Fruit fly (Drosophila melanogaster) whole organism, embryonic: ENCODE measurements around the gene CG7766.

Experiments
- Ada2b ChIP-seq: fragments of 200-800 bp; sonication (Bioruptor generic); IDR thresholded peaks from 2 replicates; pipeline ENCODE4 v1.3.6; 2022; ENCODE audit warnings: missing biosample characterization, missing genetic modification characterization
- Atf-2 ChIP-seq: fragments of 200-800 bp; sonication (Bioruptor generic); optimal IDR thresholded peaks from 2 replicates; lab custom pipeline; 2016; ENCODE audit warnings: missing biosample characterization, missing genetic modification characterization
- CG11247 ChIP-seq: fragments of 200-800 bp; sonication (Bioruptor generic); IDR thresholded peaks from 2 replicates; pipeline ENCODE4 v1.3.6; 2022; ENCODE audit warnings: missing biosample characterization, missing genetic modification characterization
- CG11456 ChIP-seq: fragments of 200-800 bp; sonication (Bioruptor generic); IDR thresholded peaks from 3 replicates; pipeline ENCODE4 v1.3.6; 2022; ENCODE audit warnings: missing biosample characterization, missing genetic modification characterization
- CG15479 ChIP-seq: fragments of 200-800 bp; sonication (Bioruptor generic); optimal IDR thresholded peaks from 3 replicates; lab custom pipeline; 2019; ENCODE audit warnings: missing biosample characterization, mild to moderate bottlenecking, missing genetic modification characterization, moderate library complexity
- CG16813 ChIP-seq: fragments of 200-800 bp; sonication (Bioruptor generic); IDR thresholded peaks from 3 replicates; pipeline ENCODE4 v1.3.6; 2022; ENCODE audit warnings: missing biosample characterization, missing genetic modification characterization; ENCODE audit not compliant: partially characterized antibody
- CG17612 ChIP-seq: fragments of 200-800 bp; sonication (Bioruptor generic); IDR thresholded peaks from 2 replicates; pipeline ENCODE4 v1.3.6; 2022; ENCODE audit warnings: missing biosample characterization, missing genetic modification characterization
- CG18011 ChIP-seq: fragments of 200-800 bp; sonication (Bioruptor generic); optimal IDR thresholded peaks from 2 replicates; lab custom pipeline; 2017; ENCODE audit warnings: missing biosample characterization, missing genetic modification characterization, mild to moderate bottlenecking, moderate library complexity, missing genotype
- CG1832 ChIP-seq: fragments of 200-800 bp; sonication (Bioruptor generic); optimal IDR thresholded peaks from 2 replicates; lab custom pipeline; 2017; ENCODE audit warnings: missing biosample characterization, mild to moderate bottlenecking, missing genetic modification characterization, inconsistent platforms
- CG3726 ChIP-seq: fragments of 200-800 bp; sonication (Bioruptor generic); IDR thresholded peaks from 3 replicates; pipeline ENCODE4, ENCODE4 v1.3.6; 2022; ENCODE audit warnings: missing biosample characterization, missing genetic modification characterization
- CG42726 ChIP-seq: fragments of 200-800 bp; sonication (Bioruptor generic); IDR thresholded peaks from 2 replicates; pipeline ENCODE4 v1.3.6; 2022; ENCODE audit warnings: missing biosample characterization, missing genetic modification characterization; ENCODE audit not compliant: partially characterized antibody
- CG4282 ChIP-seq: fragments of 200-800 bp; sonication (Bioruptor generic); optimal IDR thresholded peaks from 2 replicates; lab custom pipeline; 2016; ENCODE audit warnings: missing biosample characterization, missing genetic modification characterization
- CG4707 ChIP-seq: fragments of 200-800 bp; sonication (Bioruptor generic); optimal IDR thresholded peaks from 2 replicates; lab custom pipeline; 2018; ENCODE audit warnings: missing biosample characterization, mild to moderate bottlenecking, missing genetic modification characterization, moderate library complexity
- CG9876 ChIP-seq: fragments of 200-800 bp; sonication (Bioruptor generic); optimal IDR thresholded peaks from 2 replicates; lab custom pipeline; 2016; ENCODE audit warnings: missing biosample characterization, missing genetic modification characterization
- D19A ChIP-seq: fragments of 200-800 bp; optimal IDR thresholded peaks from 3 replicates; lab custom pipeline; 2019; ENCODE audit warnings: missing biosample characterization, mild to moderate bottlenecking, missing genetic modification characterization, moderate library complexity
- Dad ChIP-seq: fragments of 200-800 bp; sonication (Bioruptor generic); optimal IDR thresholded peaks from 3 replicates; lab custom pipeline; 2016; ENCODE audit warnings: missing biosample characterization, missing genetic modification characterization
- Drgx ChIP-seq: fragments of 200-800 bp; sonication (Bioruptor generic); IDR thresholded peaks from 2 replicates; pipeline ENCODE4 v1.3.6; 2022; ENCODE audit warnings: missing biosample characterization, missing genetic modification characterization
- Ets97D ChIP-seq: fragments of 200-800 bp; sonication (Bioruptor generic); optimal IDR thresholded peaks from 3 replicates; lab custom pipeline; 2016; ENCODE audit warnings: missing biosample characterization, missing genetic modification characterization
- Hr39 ChIP-seq: fragments of >200 bp; optimal IDR thresholded peaks from 2 replicates; lab custom pipeline; 2017
- Lhr ChIP-seq: fragments of 200-800 bp; sonication (Bioruptor generic); optimal IDR thresholded peaks from 3 replicates; lab custom pipeline; 2017; ENCODE audit warnings: mild to moderate bottlenecking, missing biosample characterization, missing genetic modification reagents, missing genetic modification characterization
- Med ChIP-seq: fragments of 200-800 bp; sonication (Bioruptor generic); peaks from one replicate; lab custom pipeline; 2016; ENCODE audit warnings: missing biosample characterization, missing genetic modification characterization, mild to moderate bottlenecking, inconsistent platforms, moderate library complexity
- NK7.1 ChIP-seq: fragments of 200-800 bp; sonication (Bioruptor generic); optimal IDR thresholded peaks from 3 replicates; lab custom pipeline; 2016; ENCODE audit warnings: missing biosample characterization, missing genetic modification characterization
- Neu2 ChIP-seq: fragments of 200-800 bp; sonication (Bioruptor generic); optimal IDR thresholded peaks from 3 replicates; lab custom pipeline; 2016; ENCODE audit warnings: missing biosample characterization, missing genetic modification characterization, borderline replicate concordance
- Pdp1 ChIP-seq, 2 experiments: fragments of 200-800 bp; sonication (Bioruptor generic); optimal IDR thresholded peaks; 3 replicates each; lab custom pipeline; 2016; ENCODE audit warnings: missing biosample characterization in 2 of 2, missing genetic modification characterization in 2 of 2, mild to moderate bottlenecking in 1 of 2, moderate library complexity in 1 of 2
- abd-A ChIP-seq: fragments of 200-800 bp; sonication (Bioruptor generic); optimal IDR thresholded peaks from 3 replicates; lab custom pipeline; 2019; ENCODE audit warnings: missing biosample characterization, mild to moderate bottlenecking, missing genetic modification characterization, moderate library complexity
- crol ChIP-seq: fragments of 200-800 bp; sonication (Bioruptor generic); IDR thresholded peaks from 2 replicates; pipeline ENCODE4 v1.3.6; 2022; ENCODE audit warnings: missing biosample characterization, missing genetic modification characterization
- esg ChIP-seq: fragments of 200-800 bp; sonication (Bioruptor generic); conservative IDR thresholded peaks from 2 replicates; pipeline ENCODE4 v1.3.6; 2022; ENCODE audit warnings: missing biosample characterization, missing genetic modification characterization
- gem ChIP-seq: fragments of 200-800 bp; sonication (Bioruptor generic); optimal IDR thresholded peaks from 2 replicates; lab custom pipeline; 2019; ENCODE audit warnings: missing biosample characterization, mild to moderate bottlenecking, missing genetic modification characterization, moderate library complexity
- grau ChIP-seq: fragments of 200-800 bp; optimal IDR thresholded peaks from 3 replicates; lab custom pipeline; 2019; ENCODE audit warnings: missing biosample characterization, mild to moderate bottlenecking, missing genetic modification characterization, moderate library complexity
- grn ChIP-seq: fragments of 200-800 bp; sonication (Bioruptor generic); optimal IDR thresholded peaks from 3 replicates; lab custom pipeline; 2017; ENCODE audit warnings: missing biosample characterization, missing genetic modification characterization
- ken ChIP-seq: fragments of 200-800 bp; sonication (Bioruptor generic); IDR thresholded peaks from 3 replicates; pipeline ENCODE4 v1.3.6; 2022; ENCODE audit warnings: missing biosample characterization, missing genetic modification characterization
- kni ChIP-seq: fragments of 200-800 bp; sonication (Bioruptor generic); optimal IDR thresholded peaks from 3 replicates; lab custom pipeline; 2017; ENCODE audit warnings: mild to moderate bottlenecking, missing biosample characterization, missing genetic modification reagents, missing genetic modification characterization
- lov ChIP-seq, 2 experiments: fragments of 200-800 bp in 1 of 2; fragments of >200 bp in 1 of 2; sonication (Bioruptor generic) in 1 of 2; IDR thresholded peaks in 1 of 2; optimal IDR thresholded peaks in 1 of 2; 2 replicates in 1 of 2; 3 replicates in 1 of 2; pipeline versions ENCODE4 v1.3.6 to Lab custom; 2017 to 2022; ENCODE audit warnings: missing biosample characterization in 1 of 2, missing genetic modification characterization in 1 of 2
- luna ChIP-seq: fragments of 200-800 bp; sonication (Bioruptor generic); optimal IDR thresholded peaks from 2 replicates; lab custom pipeline; 2016; ENCODE audit warnings: missing biosample characterization, missing genetic modification characterization
- oc ChIP-seq: fragments of 200-800 bp; sonication (Bioruptor generic); optimal IDR thresholded peaks from 2 replicates; lab custom pipeline; 2018; ENCODE audit warnings: missing biosample characterization, mild to moderate bottlenecking, missing genetic modification characterization, moderate library complexity
- pita ChIP-seq: fragments of 200-800 bp; sonication (Bioruptor generic); optimal IDR thresholded peaks from 2 replicates; lab custom pipeline; 2017; ENCODE audit warnings: missing biosample characterization, mild to moderate bottlenecking, missing genetic modification characterization
- pros ChIP-seq: fragments of 200-800 bp; sonication (Bioruptor generic); optimal IDR thresholded peaks from 3 replicates; lab custom pipeline; 2019; ENCODE audit warnings: missing biosample characterization, mild to moderate bottlenecking, missing genetic modification characterization, moderate library complexity
- row ChIP-seq: fragments of 200-800 bp; sonication (Bioruptor generic); IDR thresholded peaks from 3 replicates; pipeline ENCODE4 v1.3.6; 2022; ENCODE audit warnings: missing biosample characterization, missing genetic modification characterization
- sd ChIP-seq: fragments of 200-800 bp; sonication (Bioruptor generic); optimal IDR thresholded peaks from 3 replicates; lab custom pipeline; 2018; ENCODE audit warnings: missing biosample characterization, mild to moderate bottlenecking, missing genetic modification characterization, moderate library complexity
- sens ChIP-seq: fragments of 200-800 bp; sonication (Bioruptor generic); peaks from one replicate; lab custom pipeline; 2016; ENCODE audit warnings: missing biosample characterization, missing genetic modification characterization
- seq ChIP-seq: fragments of 200-800 bp; sonication (Bioruptor generic); IDR thresholded peaks from 2 replicates; pipeline ENCODE4 v1.3.6; 2022; ENCODE audit warnings: missing biosample characterization, missing genetic modification characterization
- so ChIP-seq: fragments of 200-800 bp; sonication (Bioruptor generic); IDR thresholded peaks from 3 replicates; pipeline ENCODE4 v1.3.6; 2022; ENCODE audit warnings: missing biosample characterization, missing genetic modification characterization
- sqz ChIP-seq: fragments of 200-800 bp; sonication (Bioruptor generic); optimal IDR thresholded peaks from 3 replicates; lab custom pipeline; 2018; ENCODE audit warnings: missing biosample characterization, mild to moderate bottlenecking, missing genetic modification characterization
- ssp ChIP-seq: fragments of 200-800 bp; sonication (Bioruptor generic); IDR thresholded peaks from 2 replicates; pipeline ENCODE4 v1.3.6; 2022; ENCODE audit warnings: missing biosample characterization, missing genetic modification characterization
- tup ChIP-seq: fragments of 200-800 bp; sonication (Bioruptor generic); optimal IDR thresholded peaks from 2 replicates; lab custom pipeline; 2016; ENCODE audit warnings: missing biosample characterization, mild to moderate bottlenecking, missing genetic modification characterization, moderate library complexity
- unc-4 ChIP-seq: fragments of 200-800 bp; sonication (Bioruptor generic); IDR thresholded peaks from 2 replicates; pipeline ENCODE4 v1.3.6; 2022; ENCODE audit warnings: missing biosample characterization, missing genetic modification characterization; ENCODE audit not compliant: partially characterized antibody
- z ChIP-seq: fragments of 200-800 bp; sonication (Bioruptor generic); IDR thresholded peaks from 3 replicates; pipeline ENCODE4 v1.3.6; 2022; ENCODE audit warnings: missing biosample characterization, missing genetic modification characterization
- zen ChIP-seq: fragments of 200-800 bp; sonication (Bioruptor generic); optimal IDR thresholded peaks from 3 replicates; lab custom pipeline; 2018; ENCODE audit warnings: missing biosample characterization, mild to moderate bottlenecking, missing genetic modification characterization, moderate library complexity

The CG7766 gene

dm6 chrX:9044857-9045256 lies 58.7 kb downstream of the CG7766 start:
- no peak for TF ChIP-seq ssp
- TF ChIP-seq grn, result peak; percentile 79
- TF ChIP-seq CG15479 (GFP tag; lab: Kevin White, UChicago), result peak; percentile 61

dm6 chrX:9043711-9044505 lies 59.6 kb downstream of the CG7766 start:
- no peak for TF ChIP-seq CG3726 (GFP tag; lab: Robert Waterston, UW)
- TF ChIP-seq sqz, result peak; percentile 43
- TF ChIP-seq tup (GFP tag; lab: Kevin White, UChicago), result no peak
- no peak for TF ChIP-seq zen (tag; lab: Kevin White, UChicago)
- TF ChIP-seq grau, result peak; percentile 79
- no peak for TF ChIP-seq NK7.1
- no peak for TF ChIP-seq Lhr
- TF ChIP-seq esg (GFP tag; lab: Robert Waterston, UW), result no peak
- TF ChIP-seq unc-4 (GFP tag; lab: Robert Waterston, UW), result no peak
- TF ChIP-seq kni, result peak; percentile 7
- TF ChIP-seq CG9876 (GFP tag; lab: Kevin White, UChicago), result no peak
- no peak for TF ChIP-seq CG11247 (GFP tag; lab: Robert Waterston, UW)
- TF ChIP-seq D19A (tag; lab: Kevin White, UChicago), result no peak
- TF ChIP-seq CG16813 (GFP tag; lab: Robert Waterston, UW), result no peak
- TF ChIP-seq pros (GFP tag; lab: Kevin White, UChicago), result peak; percentile 28
- peak; percentile 15 for TF ChIP-seq abd-A (tag; lab: Kevin White, UChicago)
- TF ChIP-seq Atf-2 (GFP tag; lab: Kevin White, UChicago), result no peak
- TF ChIP-seq ken, result no peak
- TF ChIP-seq Neu2 (GFP tag; lab: Kevin White, UChicago), result no peak
- no peak for TF ChIP-seq luna
- peak; percentile 89 for TF ChIP-seq CG18011
- 0 out of 3 replicates have a peak, but pooled peaks have one; percentile 13 for TF ChIP-seq row (GFP tag; lab: Robert Waterston, UW)
- TF ChIP-seq gem, result peak; percentile 18
- TF ChIP-seq Ets97D, result no peak
- TF ChIP-seq z (GFP tag; lab: Robert Waterston, UW), result no peak
- no peak for TF ChIP-seq CG4282 (GFP tag; lab: Kevin White, UChicago)
- peak; percentile 69 for TF ChIP-seq sens (GFP tag; lab: Kevin White, UChicago)
- no peak for TF ChIP-seq CG17612 (GFP tag; lab: Robert Waterston, UW)
- TF ChIP-seq CG1832 (GFP tag; lab: Kevin White, UChicago), result no peak
- TF ChIP-seq so (GFP tag; lab: Robert Waterston, UW), result no peak
- no peak for TF ChIP-seq pita (GFP tag; lab: Kevin White, UChicago)
- TF ChIP-seq Drgx (GFP tag; lab: Robert Waterston, UW), result peak; percentile 59
- TF ChIP-seq oc (tag; lab: Kevin White, UChicago), result no peak
- TF ChIP-seq CG42726 (GFP tag; lab: Robert Waterston, UW), result no peak
- TF ChIP-seq Hr39, result no peak
- TF ChIP-seq CG4707, result no peak
- TF ChIP-seq lov (optimal IDR thresholded peaks at IDR 0.05; lab: Kevin White, UChicago), result no peak
- no peak for TF ChIP-seq lov (GFP tag; IDR thresholded peaks at IDR 0.05; lab: Robert Waterston, UW)
- 0 out of 2 replicates have a peak, but pooled peaks have one; percentile 43 for TF ChIP-seq crol (GFP tag; lab: Robert Waterston, UW)
- TF ChIP-seq sd (tag; lab: Kevin White, UChicago), result peak; percentile 20
- peak in 1 of 2 experiments; percentile 11 for TF ChIP-seq Pdp1 (GFP tag; optimal IDR thresholded peaks at IDR 0.05; lab: Kevin White, UChicago)
- no peak for TF ChIP-seq Dad
- no peak for TF ChIP-seq Ada2b (GFP tag; lab: Robert Waterston, UW)
- TF ChIP-seq seq (GFP tag; lab: Robert Waterston, UW), result no peak
- TF ChIP-seq Med (GFP tag; lab: Kevin White, UChicago), result peak; percentile 53
- TF ChIP-seq CG11456 (GFP tag; lab: Robert Waterston, UW), result 0 out of 3 replicates have a peak, but pooled peaks have one; percentile 33
